Fruit fly (Drosophila melanogaster) whole organism, embryonic: ENCODE data around the gene slmo.

Experiments used
- Awh ChIP-seq: fragments of 200-800 bp; sonication (Bioruptor generic); IDR thresholded peaks from 2 replicates; pipeline ENCODE4, ENCODE4 v1.3.6; 2022; ENCODE audit warnings: missing biosample characterization, missing genetic modification characterization
- CG10267 ChIP-seq: fragments of 200-800 bp; sonication (Bioruptor generic); optimal IDR thresholded peaks from 2 replicates; lab custom pipeline; 2018; ENCODE audit warnings: missing biosample characterization, mild to moderate bottlenecking, missing genetic modification characterization, moderate library complexity
- CG10462 ChIP-seq: fragments of 200-800 bp; sonication (Bioruptor generic); optimal IDR thresholded peaks from 2 replicates; lab custom pipeline; 2016; ENCODE audit warnings: missing biosample characterization, missing genetic modification characterization
- CG10654 ChIP-seq: fragments of 200-800 bp; sonication (Bioruptor generic); optimal IDR thresholded peaks from 2 replicates; lab custom pipeline; 2016; ENCODE audit warnings: missing biosample characterization, missing genetic modification characterization
- CG11398 ChIP-seq: fragments of 200-800 bp; sonication (Bioruptor generic); optimal IDR thresholded peaks from 2 replicates; lab custom pipeline; 2016; ENCODE audit warnings: missing biosample characterization, missing genetic modification characterization
- CG11560 ChIP-seq: fragments of 200-800 bp; sonication (Bioruptor generic); IDR thresholded peaks from 3 replicates; pipeline ENCODE4 v1.3.6; 2022; ENCODE audit warnings: missing biosample characterization, missing genetic modification characterization
- CG12219 ChIP-seq: fragments of 200-800 bp; sonication (Bioruptor generic); optimal IDR thresholded peaks from 3 replicates; lab custom pipeline; 2018; ENCODE audit warnings: missing biosample characterization, mild to moderate bottlenecking, missing genetic modification characterization
- CG12299 ChIP-seq: fragments of 200-800 bp; sonication (Bioruptor generic); optimal IDR thresholded peaks from 2 replicates; lab custom pipeline; 2018; ENCODE audit warnings: missing biosample characterization, mild to moderate bottlenecking, missing genetic modification characterization
- CG14014 ChIP-seq: fragments of 200-800 bp; sonication (Bioruptor generic); IDR thresholded peaks from 2 replicates; pipeline ENCODE4 v1.3.6; 2022; ENCODE audit warnings: missing biosample characterization, missing genetic modification characterization
- CG18262 ChIP-seq: fragments of 200-800 bp; optimal IDR thresholded peaks from 3 replicates; lab custom pipeline; 2019; ENCODE audit warnings: missing biosample characterization, mild to moderate bottlenecking, missing genetic modification characterization, moderate library complexity
- CG2120 ChIP-seq: fragments of 200-800 bp; sonication (Bioruptor generic); optimal IDR thresholded peaks from 3 replicates; lab custom pipeline; 2016; ENCODE audit warnings: missing biosample characterization, missing genetic modification characterization
- CG3163 ChIP-seq: fragments of 200-800 bp; sonication (Bioruptor generic); optimal IDR thresholded peaks from 3 replicates; lab custom pipeline; 2016; ENCODE audit warnings: missing biosample characterization, missing genetic modification characterization
- CG32767 ChIP-seq: fragments of 200-800 bp; sonication (Bioruptor generic); IDR thresholded peaks from 2 replicates; pipeline ENCODE4 v1.3.6; 2022; ENCODE audit warnings: missing biosample characterization, missing genetic modification characterization
- CG3995 ChIP-seq: fragments of 200-800 bp; sonication (Bioruptor generic); optimal IDR thresholded peaks from 3 replicates; lab custom pipeline; 2016; ENCODE audit warnings: missing biosample characterization, missing genetic modification characterization
- CG6683 ChIP-seq: fragments of 200-800 bp; sonication (Bioruptor generic); optimal IDR thresholded peaks from 2 replicates; lab custom pipeline; 2017; ENCODE audit warnings: missing biosample characterization, mild to moderate bottlenecking, missing genetic modification characterization, missing genetic modification reagents
- CG6854 ChIP-seq: fragments of 200-800 bp; sonication (Bioruptor generic); optimal IDR thresholded peaks from 3 replicates; lab custom pipeline; 2017; ENCODE audit warnings: missing biosample characterization, mild to moderate bottlenecking, missing genetic modification characterization
- CG9932 ChIP-seq: fragments of 200-800 bp; sonication (Bioruptor generic); IDR thresholded peaks from 2 replicates; pipeline ENCODE4 v1.3.6; 2022; ENCODE audit warnings: missing biosample characterization, missing genetic modification characterization
- E2f2 ChIP-seq: fragments of 200-800 bp; sonication (Bioruptor generic); IDR thresholded peaks from 2 replicates; pipeline ENCODE4 v1.3.6; 2022; ENCODE audit warnings: missing biosample characterization, missing genetic modification characterization
- Fer3 ChIP-seq: fragments of 200-800 bp; sonication (Bioruptor generic); optimal IDR thresholded peaks from 2 replicates; lab custom pipeline; 2018; ENCODE audit warnings: missing biosample characterization, mild to moderate bottlenecking, missing genetic modification characterization, moderate library complexity
- Hand ChIP-seq: fragments of 200-800 bp; sonication (Bioruptor generic); optimal IDR thresholded peaks from 2 replicates; lab custom pipeline; 2017; ENCODE audit warnings: mild to moderate bottlenecking, missing biosample characterization, missing genetic modification reagents, missing genetic modification characterization
- Max ChIP-seq: fragments of 200-800 bp; sonication (Bioruptor generic); optimal IDR thresholded peaks from 2 replicates; lab custom pipeline; 2016; ENCODE audit warnings: missing biosample characterization, mild to moderate bottlenecking, missing genetic modification characterization
- Myb ChIP-seq: fragments of 200-800 bp; sonication (Bioruptor generic); optimal IDR thresholded peaks from 2 replicates; lab custom pipeline; 2016; ENCODE audit warnings: missing biosample characterization, missing genetic modification characterization
- NFAT ChIP-seq: fragments of 200-800 bp; sonication (Bioruptor generic); IDR thresholded peaks from 2 replicates; pipeline ENCODE4 v1.3.6; 2022; ENCODE audit warnings: missing biosample characterization, missing genetic modification characterization
- Neu2 ChIP-seq: fragments of 200-800 bp; sonication (Bioruptor generic); optimal IDR thresholded peaks from 3 replicates; lab custom pipeline; 2016; ENCODE audit warnings: missing biosample characterization, missing genetic modification characterization, borderline replicate concordance
- Side ChIP-seq: fragments of 200-800 bp; sonication (Bioruptor generic); optimal IDR thresholded peaks from 2 replicates; lab custom pipeline; 2016; ENCODE audit warnings: missing biosample characterization, missing genetic modification characterization
- Six4 ChIP-seq: fragments of 200-800 bp; sonication (Bioruptor generic); optimal IDR thresholded peaks from 2 replicates; lab custom pipeline; 2016; ENCODE audit warnings: missing biosample characterization, missing genetic modification characterization
- Stat92E ChIP-seq, 3 experiments: fragments of >200 bp in 2 of 3; fragments of 200-800 bp in 1 of 3; sonication (Bioruptor generic) in 1 of 3; optimal IDR thresholded peaks; 2 replicates each; lab custom pipeline; 2017 to 2019; ENCODE audit warnings: missing biosample characterization in 3 of 3, missing genetic modification characterization in 3 of 3, mild to moderate bottlenecking in 1 of 3, moderate library complexity in 1 of 3
- TFAM ChIP-seq: fragments of 200-800 bp; sonication (Bioruptor generic); optimal IDR thresholded peaks from 2 replicates; lab custom pipeline; 2017; ENCODE audit warnings: missing biosample characterization, missing genetic modification characterization, inconsistent platforms
- bbx ChIP-seq: fragments of 200-800 bp; sonication (Bioruptor generic); IDR thresholded peaks from 2 replicates; pipeline ENCODE4 v1.3.6; 2022; ENCODE audit warnings: missing biosample characterization, missing genetic modification characterization; ENCODE audit not compliant: partially characterized antibody
- br ChIP-seq: fragments of >200 bp; optimal IDR thresholded peaks from 2 replicates; lab custom pipeline; 2017
- cg ChIP-seq: fragments of 200-800 bp; sonication (Bioruptor generic); optimal IDR thresholded peaks from 3 replicates; lab custom pipeline; 2019; ENCODE audit warnings: missing biosample characterization, mild to moderate bottlenecking, missing genetic modification characterization, moderate library complexity
- dmrt99B ChIP-seq: fragments of 200-800 bp; sonication (Bioruptor generic); optimal IDR thresholded peaks from 2 replicates; lab custom pipeline; 2018; ENCODE audit warnings: missing biosample characterization, mild to moderate bottlenecking, missing genetic modification characterization, moderate library complexity
- fru ChIP-seq: fragments of >200 bp; optimal IDR thresholded peaks from 2 replicates; lab custom pipeline; 2017
- gcm ChIP-seq: fragments of 200-800 bp; sonication (Bioruptor generic); optimal IDR thresholded peaks from 2 replicates; lab custom pipeline; 2019; ENCODE audit warnings: missing biosample characterization, mild to moderate bottlenecking, missing genetic modification characterization, moderate library complexity
- gt ChIP-seq: fragments of 200-800 bp; sonication (Bioruptor generic); IDR thresholded peaks from 2 replicates; pipeline ENCODE4 v1.3.6; 2022; ENCODE audit warnings: missing biosample characterization, missing genetic modification characterization
- ham ChIP-seq: fragments of 200-800 bp; sonication (Bioruptor generic); IDR thresholded peaks from 2 replicates; pipeline ENCODE4 v1.3.6; 2022; ENCODE audit warnings: missing biosample characterization, missing genetic modification characterization
- ken ChIP-seq: fragments of 200-800 bp; sonication (Bioruptor generic); IDR thresholded peaks from 3 replicates; pipeline ENCODE4 v1.3.6; 2022; ENCODE audit warnings: missing biosample characterization, missing genetic modification characterization
- klu ChIP-seq: fragments of 200-800 bp; sonication (Bioruptor generic); IDR thresholded peaks from 2 replicates; pipeline ENCODE4 v1.3.6; 2022; ENCODE audit warnings: missing biosample characterization, missing genetic modification characterization
- lab ChIP-seq: fragments of 200-800 bp; sonication (Bioruptor generic); optimal IDR thresholded peaks from 3 replicates; lab custom pipeline; 2017; ENCODE audit warnings: missing biosample characterization, missing genetic modification characterization, mild to moderate bottlenecking, moderate library complexity, missing genetic modification reagents
- pros ChIP-seq: fragments of 200-800 bp; sonication (Bioruptor generic); optimal IDR thresholded peaks from 3 replicates; lab custom pipeline; 2019; ENCODE audit warnings: missing biosample characterization, mild to moderate bottlenecking, missing genetic modification characterization, moderate library complexity
- pzg ChIP-seq: fragments of 200-800 bp; sonication (Bioruptor generic); optimal IDR thresholded peaks from 3 replicates; lab custom pipeline; 2018; ENCODE audit warnings: missing biosample characterization, mild to moderate bottlenecking, missing genetic modification characterization, moderate library complexity
- shn ChIP-seq: fragments of 200-800 bp; sonication (Bioruptor generic); optimal IDR thresholded peaks from 3 replicates; lab custom pipeline; 2016; ENCODE audit warnings: missing biosample characterization, missing genetic modification characterization
- sim ChIP-seq: fragments of 200-800 bp; sonication (Bioruptor generic); IDR thresholded peaks from 2 replicates; pipeline ENCODE4 v1.3.6; 2022; ENCODE audit warnings: missing biosample characterization, missing genetic modification characterization
- slbo ChIP-seq: fragments of 200-800 bp; sonication (Bioruptor generic); IDR thresholded peaks from 2 replicates; pipeline ENCODE4 v1.3.6; 2022; ENCODE audit warnings: missing biosample characterization, missing genetic modification characterization
- slp2 ChIP-seq: fragments of 200-800 bp; sonication (Bioruptor generic); optimal IDR thresholded peaks from 2 replicates; lab custom pipeline; 2016; ENCODE audit warnings: missing biosample characterization, missing genetic modification characterization
- so ChIP-seq: fragments of 200-800 bp; sonication (Bioruptor generic); IDR thresholded peaks from 3 replicates; pipeline ENCODE4 v1.3.6; 2022; ENCODE audit warnings: missing biosample characterization, missing genetic modification characterization
- tap ChIP-seq: fragments of 200-800 bp; optimal IDR thresholded peaks from 3 replicates; lab custom pipeline; 2019; ENCODE audit warnings: missing biosample characterization, mild to moderate bottlenecking, missing genetic modification characterization, moderate library complexity
- unc-4 ChIP-seq: fragments of 200-800 bp; sonication (Bioruptor generic); IDR thresholded peaks from 2 replicates; pipeline ENCODE4 v1.3.6; 2022; ENCODE audit warnings: missing biosample characterization, missing genetic modification characterization; ENCODE audit not compliant: partially characterized antibody
- wdn ChIP-seq: fragments of 200-800 bp; sonication (Bioruptor generic); IDR thresholded peaks from 2 replicates; pipeline ENCODE4 v1.3.6; 2022; ENCODE audit warnings: missing biosample characterization, missing genetic modification characterization

The slmo gene

dm6 chr2L:6088371-6089365 is 40.2 kb upstream of the slmo start (continued):
- TF ChIP-seq pros (GFP tag; lab: Kevin White, UChicago) (peak; percentile 99), Six4 (no peak), CG6683 (GFP tag; lab: Kevin White, UChicago) (no peak), ken (GFP tag; lab: Robert Waterston, UW) (peak; percentile 46; the same call in 1 of the 3 replicates), CG9932 (GFP tag; lab: Robert Waterston, UW) (peak; percentile 39; the same call in 1 of the 2 replicates), Stat92E (GFP tag; optimal IDR thresholded peaks at IDR 0.05; lab: Kevin White, UChicago) (peak in 1 of 3 experiments; percentile 70), TFAM (no peak), Hand (GFP tag; lab: Kevin White, UChicago) (peak; percentile 51), CG11560 (tag; lab: Robert Waterston, UW) (no peak), so (GFP tag; lab: Robert Waterston, UW) (peak; percentile 52; the same call in 2 of the 3 replicates), gt (no peak), CG2120 (GFP tag; lab: Kevin White, UChicago) (peak; percentile 68), Side (GFP tag; lab: Kevin White, UChicago) (peak; percentile 44), sim (peak; percentile 34; the same call in 1 of the 2 replicates), slbo (GFP tag; lab: Robert Waterston, UW) (peak; percentile 15; the same call in 1 of the 2 replicates), CG3995 (GFP tag; lab: Kevin White, UChicago) (no peak), CG12219 (GFP tag; lab: Kevin White, UChicago) (no peak), CG14014 (GFP tag; lab: Robert Waterston, UW) (no peak), NFAT (GFP tag; lab: Robert Waterston, UW) (peak; percentile 51; the same call in 1 of the 2 replicates), pzg (GFP tag; lab: Kevin White, UChicago) (no peak), CG10654 (GFP tag; lab: Kevin White, UChicago) (no peak), Awh (GFP tag; lab: Robert Waterston, UW) (peak; percentile 55; the same call in 1 of the 2 replicates), CG6854 (GFP tag; lab: Kevin White, UChicago) (no peak), shn (GFP tag; lab: Kevin White, UChicago) (no peak), lab (peak; percentile 46), klu (GFP tag; lab: Robert Waterston, UW) (no peak), fru (lab: Kevin White, UChicago) (peak; percentile 66), Myb (peak; percentile 31), Neu2 (GFP tag; lab: Kevin White, UChicago) (no peak), cg (GFP tag; lab: Kevin White, UChicago) (peak; percentile 91), CG10462 (GFP tag; lab: Kevin White, UChicago) (no peak), CG11398 (GFP tag; lab: Kevin White, UChicago) (no peak), E2f2 (GFP tag; lab: Robert Waterston, UW) (no peak), wdn (no peak; the same call in 1 of the 2 replicates), slp2 (no peak), CG18262 (tag; lab: Kevin White, UChicago) (no peak), tap (tag; lab: Kevin White, UChicago) (peak; percentile 12), unc-4 (GFP tag; lab: Robert Waterston, UW) (0 out of 2 replicates have a peak, but pooled peaks have one; percentile 38), bbx (GFP tag; lab: Robert Waterston, UW) (peak; percentile 71), dmrt99B (tag; lab: Kevin White, UChicago) (peak; percentile 10), CG32767 (GFP tag; lab: Robert Waterston, UW) (peak; percentile 88), Max (peak; percentile 81), CG10267 (tag; lab: Kevin White, UChicago) (no peak), ham (GFP tag; lab: Robert Waterston, UW) (no peak), CG12299 (peak; percentile 13), br (no peak), Fer3 (tag; lab: Kevin White, UChicago) (no peak), gcm (GFP tag; lab: Kevin White, UChicago) (peak; percentile 57), CG3163 (GFP tag; lab: Kevin White, UChicago) (peak; percentile 44)
